Fruit fly (Drosophila melanogaster): ENCODE measurements around the gene CG7950.

CG7950 gene

dm6 chr3R:30014977-30015514 is 41.6 kb upstream of the CG7950 start, which contains the start of gene CG7920 (continued):
- no peak for TF ChIP-seq Hr78 (GFP tag; optimal IDR thresholded peaks at IDR 0.05)
- peak; percentile 4 for TF ChIP-seq gcm (GFP tag; optimal IDR thresholded peaks at IDR 0.05)
- no peak for TF ChIP-seq bowl (GFP tag; IDR thresholded peaks at IDR 0.05)
- no peak for TF ChIP-seq Usf (GFP tag; optimal IDR thresholded peaks at IDR 0.05)
- no peak for TF ChIP-seq jigr1 (GFP tag; IDR thresholded peaks at IDR 0.05)
- no peak for TF ChIP-seq Dip3 (GFP tag; optimal IDR thresholded peaks at IDR 0.05)
- no peak for TF ChIP-seq fu2 (GFP tag; optimal IDR thresholded peaks at IDR 0.05)
- no peak for TF ChIP-seq NC2α (GFP tag; optimal IDR thresholded peaks at IDR 0.05)
- no peak for TF ChIP-seq CG6254 (GFP tag; optimal IDR thresholded peaks at IDR 0.05)
- TF ChIP-seq Spps (tag; optimal IDR thresholded peaks at IDR 0.05): no peak
- TF ChIP-seq CG15011 (GFP tag; optimal IDR thresholded peaks at IDR 0.05): no peak
- TF ChIP-seq CG7372 (GFP tag; IDR thresholded peaks at IDR 0.05): no peak
- TF ChIP-seq CG1647 (GFP tag; optimal IDR thresholded peaks at IDR 0.05): no peak
- TF ChIP-seq cg (GFP tag; optimal IDR thresholded peaks at IDR 0.05): no peak
- TF ChIP-seq CG18764 (GFP tag; optimal IDR thresholded peaks at IDR 0.05): no peak
- no peak for TF ChIP-seq Sox100B (GFP tag; optimal IDR thresholded peaks at IDR 0.05)
- no peak for TF ChIP-seq sr (GFP tag; IDR thresholded peaks at IDR 0.05)
- TF ChIP-seq D19B (GFP tag; optimal IDR thresholded peaks at IDR 0.05): no peak
- peak; percentile 60 for TF ChIP-seq Kr (GFP tag; optimal IDR thresholded peaks at IDR 0.05)
- peak in 1 of 3 experiments; percentile 9 for TF ChIP-seq Stat92E (GFP tag; optimal IDR thresholded peaks at IDR 0.05)
- no peak for TF ChIP-seq Mes4 (GFP tag; optimal IDR thresholded peaks at IDR 0.05)
- peak; percentile 46; the same call in 1 of the 2 replicates for TF ChIP-seq inv (GFP tag; IDR thresholded peaks at IDR 0.05; ENCODE audit: partially characterized antibody)
- peak; percentile 99 for TF ChIP-seq Dp (GFP tag; optimal IDR thresholded peaks at IDR 0.05)
- no peak for TF ChIP-seq cato (GFP tag; optimal IDR thresholded peaks at IDR 0.05; ENCODE audit: borderline replicate concordance)
- TF ChIP-seq Awh (GFP tag; IDR thresholded peaks at IDR 0.05): no peak
- no peak for TF ChIP-seq exex (tag; optimal IDR thresholded peaks at IDR 0.05)
- no peak for TF ChIP-seq eve (GFP tag; optimal IDR thresholded peaks at IDR 0.05)
- no peak for TF ChIP-seq Ravus (GFP tag; IDR thresholded peaks at IDR 0.05)
- TF ChIP-seq HmgD (GFP tag; optimal IDR thresholded peaks at IDR 0.05): no peak
- TF ChIP-seq Deaf1 (tag; optimal IDR thresholded peaks at IDR 0.05): peak; percentile 27
- TF ChIP-seq Dad (GFP tag; optimal IDR thresholded peaks at IDR 0.05): no peak
- TF ChIP-seq ro (GFP tag; IDR thresholded peaks at IDR 0.05): no peak
- TF ChIP-seq Doc3 (GFP tag; IDR thresholded peaks at IDR 0.05; ENCODE audit: partially characterized antibody): peak; percentile 81
- no peak for TF ChIP-seq HHEX (GFP tag; optimal IDR thresholded peaks at IDR 0.05)
- TF ChIP-seq CG11398 (GFP tag; optimal IDR thresholded peaks at IDR 0.05): no peak
- peak; percentile 81 for TF ChIP-seq amos (GFP tag; IDR thresholded peaks at IDR 0.05; ENCODE audit: partially characterized antibody)
- peak; percentile 16 for TF ChIP-seq CG10274 (GFP tag; optimal IDR thresholded peaks at IDR 0.05)
- TF ChIP-seq lov (optimal IDR thresholded peaks at IDR 0.05): no peak
- TF ChIP-seq lov (GFP tag; IDR thresholded peaks at IDR 0.05): no peak
- no peak for TF ChIP-seq CG17802 (tag; optimal IDR thresholded peaks at IDR 0.05)
- TF ChIP-seq unc-4 (GFP tag; IDR thresholded peaks at IDR 0.05; ENCODE audit: partially characterized antibody): peak; percentile 83
- no peak for TF ChIP-seq Neu2 (GFP tag; optimal IDR thresholded peaks at IDR 0.05; ENCODE audit: borderline replicate concordance)
- no peak for TF ChIP-seq CG11695 (GFP tag; IDR thresholded peaks at IDR 0.05)
- no peak for TF ChIP-seq Hr39 (optimal IDR thresholded peaks at IDR 0.05)
- TF ChIP-seq CG12391 (tag; optimal IDR thresholded peaks at IDR 0.05): no peak
- no peak for TF ChIP-seq gsb-n (tag; optimal IDR thresholded peaks at IDR 0.05)
- peak; percentile 71 for TF ChIP-seq Sin3A (optimal IDR thresholded peaks at IDR 0.05)
- TF ChIP-seq CG7963 (GFP tag; IDR thresholded peaks at IDR 0.05; ENCODE audit: partially characterized antibody): peak; percentile 30; the same call in 1 of the 3 replicates
- peak; percentile 24 for TF ChIP-seq CG12071 (GFP tag; optimal IDR thresholded peaks at IDR 0.05)
- peak; percentile 30 for TF ChIP-seq Lhr (GFP tag; optimal IDR thresholded peaks at IDR 0.05)
- peak; percentile 34 for TF ChIP-seq grau (tag; optimal IDR thresholded peaks at IDR 0.05)
